Worm (Caenorhabditis elegans) whole organism, L1 larva: ENCODE measurements around the gene slc-17.3.

Experiments
- C16A3.4 ChIP-seq: fragments of 150-350 bp; optimal IDR thresholded peaks from 2 replicates; lab custom pipeline; 2014; ENCODE audit warnings: missing biosample characterization, missing genetic modification characterization
- F16B12.6 ChIP-seq: fragments of 150-350 bp; optimal IDR thresholded peaks from 2 replicates; lab custom pipeline; 2014; ENCODE audit warnings: missing biosample characterization, missing genetic modification characterization
- Y116A8C.19 ChIP-seq: sonication (generic microtip); optimal IDR thresholded peaks from 2 replicates; lab custom pipeline; 2016; ENCODE audit warnings: missing compliant biosample characterization, missing genetic modification characterization, borderline replicate concordance
- aly-2 ChIP-seq: fragments of 150-350 bp; optimal IDR thresholded peaks from 2 replicates; lab custom pipeline; 2014; ENCODE audit warnings: missing biosample characterization, missing genetic modification characterization
- blmp-1 ChIP-seq: fragments of 150-350 bp; optimal IDR thresholded peaks from 2 replicates; lab custom pipeline; 2014; ENCODE audit warnings: missing biosample characterization, missing genetic modification characterization
- ceh-90 ChIP-seq: sonication (generic microtip); optimal IDR thresholded peaks from 2 replicates; lab custom pipeline; 2016; ENCODE audit warnings: missing genetic modification characterization, missing compliant biosample characterization
- dpl-1 ChIP-seq, 3 experiments: fragments of 150-350 bp in 2 of 3; sonication (generic microtip) in 1 of 3; optimal IDR thresholded peaks; 2 replicates each; lab custom pipeline; 2014 to 2017; ENCODE audit warnings: missing biosample characterization in 3 of 3, missing genetic modification characterization in 3 of 3, missing genetic modification reagents in 3 of 3
- efl-1 ChIP-seq, 4 experiments: fragments of 150-350 bp; optimal IDR thresholded peaks in 3 of 4; peaks in 1 of 4; 1 replicate in 1 of 4; 2 replicates in 3 of 4; lab custom pipeline; 2014; ENCODE audit warnings: missing biosample characterization in 2 of 4, missing genetic modification characterization in 2 of 4, missing genetic modification reagents in 2 of 4
- egl-13 ChIP-seq: sonication (generic microtip); optimal IDR thresholded peaks from 2 replicates; lab custom pipeline; 2016; ENCODE audit warnings: missing genotype, missing genetic modification reagents, missing genetic modification characterization, missing compliant biosample characterization
- egl-27 ChIP-seq, 2 experiments: fragments of 150-350 bp in 1 of 2; sonication (generic microtip); optimal IDR thresholded peaks; 3 replicates each; lab custom pipeline; 2017 to 2018; ENCODE audit warnings: missing biosample characterization in 2 of 2, missing genetic modification characterization in 2 of 2, missing genetic modification reagents in 2 of 2
- elt-2 ChIP-seq: sonication (generic microtip); optimal IDR thresholded peaks from 2 replicates; lab custom pipeline; 2016; ENCODE audit warnings: missing genetic modification characterization, mild to moderate bottlenecking, inconsistent platforms, missing compliant biosample characterization, missing genetic modification reagents
- fkh-4 ChIP-seq: sonication (generic microtip); optimal IDR thresholded peaks from 2 replicates; lab custom pipeline; 2016; ENCODE audit warnings: missing compliant biosample characterization, missing genetic modification characterization, borderline replicate concordance
- hlh-17 ChIP-seq: fragments of 200-800 bp; sonication (Bioruptor generic); optimal IDR thresholded peaks from 2 replicates; lab custom pipeline; 2018; ENCODE audit warnings: missing genetic modification characterization, mild to moderate bottlenecking, missing compliant biosample characterization, moderate library complexity, borderline replicate concordance
- irx-1 ChIP-seq: sonication (generic microtip); optimal IDR thresholded peaks from 2 replicates; lab custom pipeline; 2016; ENCODE audit warnings: missing genetic modification characterization, missing compliant biosample characterization
- jun-1 ChIP-seq: fragments of 150-350 bp; optimal IDR thresholded peaks from 2 replicates; lab custom pipeline; 2014; ENCODE audit warnings: missing biosample characterization, missing genetic modification reagents, missing genetic modification characterization
- lin-13 ChIP-seq: fragments of 150-350 bp; optimal IDR thresholded peaks from 2 replicates; lab custom pipeline; 2014; ENCODE audit warnings: missing biosample characterization, missing genetic modification reagents, missing genetic modification characterization
- lin-14 ChIP-seq: fragments of 200-800 bp; sonication (Bioruptor generic); optimal IDR thresholded peaks from 2 replicates; lab custom pipeline; 2018; ENCODE audit warnings: mild to moderate bottlenecking, missing genetic modification characterization, moderate library complexity, missing compliant biosample characterization
- lsy-2 ChIP-seq, 2 experiments: fragments of 150-350 bp; optimal IDR thresholded peaks; 2 replicates each; lab custom pipeline; 2014; ENCODE audit warnings: missing biosample characterization in 2 of 2, missing genetic modification characterization in 2 of 2
- mab-9 ChIP-seq: fragments of 200-800 bp; sonication (Bioruptor generic); IDR thresholded peaks from 2 replicates; pipeline ENCODE4 v1.3.6; 2022; ENCODE audit warnings: missing genetic modification reagents, missing genetic modification characterization, missing compliant biosample characterization
- mef-2 ChIP-seq: fragments of 150-350 bp; optimal IDR thresholded peaks from 2 replicates; lab custom pipeline; 2014; ENCODE audit warnings: missing biosample characterization, missing genetic modification characterization
- nhr-19 ChIP-seq: fragments of 200-800 bp; sonication (Bioruptor generic); conservative IDR thresholded peaks from 2 replicates; pipeline ENCODE4 v1.3.6; 2022; ENCODE audit warnings: missing genetic modification characterization, missing compliant biosample characterization
- nhr-28 ChIP-seq: fragments of 150-350 bp; optimal IDR thresholded peaks from 2 replicates; lab custom pipeline; 2014; ENCODE audit warnings: missing biosample characterization, missing genetic modification characterization
- nhr-85 ChIP-seq: sonication (generic microtip); peaks from one replicate; lab custom pipeline; 2016; ENCODE audit warnings: missing genetic modification characterization, inconsistent platforms, missing compliant biosample characterization
- nhr-90 ChIP-seq: sonication (generic microtip); optimal IDR thresholded peaks from 2 replicates; lab custom pipeline; 2016; ENCODE audit warnings: mild to moderate bottlenecking, missing genetic modification characterization, missing compliant biosample characterization; ENCODE audit not compliant: poor library complexity
- pag-3 ChIP-seq: sonication (generic microtip); optimal IDR thresholded peaks from 2 replicates; lab custom pipeline; 2017; ENCODE audit warnings: missing genetic modification characterization, mild to moderate bottlenecking, missing compliant biosample characterization, antibody characterized with exemption, borderline replicate concordance; ENCODE audit not compliant: insufficient read depth
- pqm-1 ChIP-seq: sonication (generic microtip); optimal IDR thresholded peaks from 3 replicates; lab custom pipeline; 2017; ENCODE audit warnings: missing biosample characterization, missing genetic modification characterization
- rnt-1 ChIP-seq: sonication (generic microtip); optimal IDR thresholded peaks from 2 replicates; lab custom pipeline; 2016; ENCODE audit warnings: mild to moderate bottlenecking, missing genetic modification characterization, moderate library complexity, missing compliant biosample characterization
- snpc-4 ChIP-seq: fragments of 150-350 bp; optimal IDR thresholded peaks from 2 replicates; lab custom pipeline; 2014; ENCODE audit warnings: missing biosample characterization, missing genetic modification characterization
- snu-23 ChIP-seq: sonication (generic microtip); optimal IDR thresholded peaks from 2 replicates; lab custom pipeline; 2016; ENCODE audit warnings: missing genetic modification characterization, missing compliant biosample characterization
- sox-4 ChIP-seq: sonication (generic microtip); optimal IDR thresholded peaks from 2 replicates; lab custom pipeline; 2016; ENCODE audit warnings: missing genetic modification characterization, missing compliant biosample characterization
- tlp-1 ChIP-seq: fragments of 150-350 bp; optimal IDR thresholded peaks from 2 replicates; lab custom pipeline; 2014; ENCODE audit warnings: missing biosample characterization, missing genetic modification characterization
- unc-30 ChIP-seq: sonication (generic microtip); optimal IDR thresholded peaks from 2 replicates; lab custom pipeline; 2017; ENCODE audit warnings: missing biosample characterization, missing genetic modification characterization
- unc-86 ChIP-seq: sonication (generic microtip); optimal IDR thresholded peaks from 2 replicates; lab custom pipeline; 2016; ENCODE audit warnings: missing genetic modification characterization, missing compliant biosample characterization
- zag-1 ChIP-seq: fragments of 150-350 bp; optimal IDR thresholded peaks from 2 replicates; lab custom pipeline; 2014; ENCODE audit warnings: missing biosample characterization, missing genetic modification characterization
- zip-4 ChIP-seq: fragments of 200-800 bp; sonication (Bioruptor generic); optimal IDR thresholded peaks from 2 replicates; lab custom pipeline; 2018; ENCODE audit warnings: mild to moderate bottlenecking, missing genetic modification characterization, moderate library complexity, missing compliant biosample characterization

slc-17.3 gene

DNA sequence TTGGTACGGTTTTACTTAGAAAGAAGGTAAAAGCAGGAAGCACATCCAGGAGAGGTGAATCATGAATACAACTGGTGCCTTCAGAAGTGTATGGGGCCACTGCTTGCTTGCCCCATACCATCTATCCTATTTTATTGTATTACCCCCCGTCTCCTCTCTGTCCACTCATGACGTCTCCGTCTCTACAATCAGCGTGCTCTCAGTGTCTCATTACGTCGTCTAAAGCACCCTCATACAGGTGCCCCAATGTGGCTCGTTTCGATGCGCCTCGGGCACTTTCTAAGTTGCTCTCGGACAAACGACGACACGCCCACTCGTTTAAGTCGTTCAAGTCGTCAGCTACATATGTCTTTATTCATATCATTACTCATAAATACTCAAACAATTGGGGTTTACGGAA is 41.0 kb downstream of the slc-17.3 start:
- TF ChIP-seq unc-86 (tag; lab: Kevin White, UChicago), result peak; percentile 22
- no peak for TF ChIP-seq irx-1 (tag; lab: Kevin White, UChicago)
- no peak for TF ChIP-seq efl-1 (optimal IDR thresholded peaks at IDR 0.05; lab: Kevin White, UChicago)
- peak in 1 of 2 experiments; percentile 21 for TF ChIP-seq efl-1 (GFP tag; optimal IDR thresholded peaks at IDR 0.05 in 1 of 2; lab: Kevin White, UChicago)

DNA sequence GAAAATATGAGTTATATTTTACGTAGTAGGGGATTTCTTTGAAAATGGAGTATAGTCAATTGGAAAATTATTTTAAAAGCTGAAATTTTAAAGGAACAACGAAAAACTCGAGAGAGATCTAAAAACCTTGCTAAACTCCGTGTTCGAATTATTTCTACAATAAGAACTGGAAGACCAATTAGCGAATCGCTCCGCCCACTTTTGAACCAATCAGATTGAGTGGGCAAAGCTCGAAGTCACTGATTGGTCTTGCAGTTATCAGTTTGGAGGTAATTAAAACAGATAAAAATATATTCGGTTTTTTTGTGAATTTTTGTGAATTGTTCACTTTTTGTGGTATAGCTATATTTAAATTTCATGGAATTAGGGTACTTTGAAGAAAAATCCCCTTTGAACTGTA is 41.8 kb downstream of the slc-17.3 start:
- no peak for TF ChIP-seq tlp-1 (tag; lab: Kevin White, UChicago)
- no peak for TF ChIP-seq fkh-4
- TF ChIP-seq mab-9 (GFP tag; lab: Robert Waterston, UW), result no peak
- no peak for TF ChIP-seq nhr-19
- TF ChIP-seq hlh-17 (GFP tag; lab: Kevin White, UChicago), result no peak
- no peak for TF ChIP-seq mef-2
- no peak for TF ChIP-seq nhr-85 (tag; lab: Kevin White, UChicago)
- TF ChIP-seq ceh-90 (tag; lab: Kevin White, UChicago), result no peak
- TF ChIP-seq jun-1 (tag; lab: Kevin White, UChicago), result no peak
- no peak for TF ChIP-seq nhr-90 (tag; lab: Kevin White, UChicago)
- no peak for TF ChIP-seq snpc-4
- TF ChIP-seq Y116A8C.19 (tag; lab: Kevin White, UChicago), result no peak
- TF ChIP-seq egl-27 (tag; optimal IDR thresholded peaks at IDR 0.05; lab: Kevin White, UChicago), result no peak

DNA sequence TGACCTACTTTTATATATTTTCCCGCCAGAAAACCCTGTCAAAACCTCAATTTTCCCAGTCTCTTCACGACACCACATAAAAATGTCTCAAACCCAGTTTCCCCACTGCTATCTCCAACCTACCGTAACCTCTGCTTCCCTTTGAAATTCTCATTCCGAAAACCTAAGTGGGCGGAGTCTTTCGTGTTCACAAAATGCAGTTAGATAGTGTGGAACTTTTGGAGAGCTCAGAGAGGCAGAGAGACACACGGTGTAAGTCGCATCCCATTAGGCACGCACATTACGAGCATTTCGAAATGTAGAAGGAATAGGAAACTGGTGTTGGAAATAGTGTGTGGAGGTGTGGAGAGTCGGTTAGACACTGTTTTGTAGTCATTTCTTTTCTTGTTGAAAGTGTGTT is 45.2 kb downstream of the slc-17.3 start:
- TF ChIP-seq unc-30 (tag; lab: Kevin White, UChicago), result no peak
- peak; percentile 23 for TF ChIP-seq lin-14 (GFP tag; lab: Kevin White, UChicago)
- no peak for TF ChIP-seq lin-13 (GFP tag; lab: Kevin White, UChicago)
- no peak for TF ChIP-seq snpc-4
- TF ChIP-seq unc-86 (tag; lab: Kevin White, UChicago), result peak; percentile 38
- TF ChIP-seq zip-4 (GFP tag; lab: Kevin White, UChicago), result no peak
- TF ChIP-seq zag-1 (tag; lab: Kevin White, UChicago), result no peak
- TF ChIP-seq lsy-2 (tag; optimal IDR thresholded peaks at IDR 0.05; lab: Kevin White, UChicago), result peak; percentile 25 to 59
- TF ChIP-seq nhr-28 (tag; lab: Kevin White, UChicago), result no peak
- no peak for TF ChIP-seq pqm-1 (tag; lab: Kevin White, UChicago)
- TF ChIP-seq pag-3, result no peak
- TF ChIP-seq F16B12.6 (tag; lab: Kevin White, UChicago), result no peak
- TF ChIP-seq nhr-19, result no peak
- TF ChIP-seq nhr-85 (tag; lab: Kevin White, UChicago), result peak; percentile 74
- no peak for TF ChIP-seq sox-4
- TF ChIP-seq dpl-1 (GFP tag; optimal IDR thresholded peaks at IDR 0.05; lab: Kevin White, UChicago), result no peak
- TF ChIP-seq rnt-1 (tag; lab: Kevin White, UChicago), result peak; percentile 7

- no peak for TF ChIP-seq Y116A8C.19 (tag; lab: Kevin White, UChicago)
- TF ChIP-seq ceh-90 (tag; lab: Kevin White, UChicago), result no peak
- no peak for TF ChIP-seq egl-13 (tag; lab: Kevin White, UChicago)
- TF ChIP-seq blmp-1 (tag; lab: Kevin White, UChicago), result no peak
- TF ChIP-seq efl-1 (optimal IDR thresholded peaks at IDR 0.05; lab: Kevin White, UChicago), result no peak
- TF ChIP-seq efl-1 (GFP tag; optimal IDR thresholded peaks at IDR 0.05 in 1 of 2; lab: Kevin White, UChicago), result no peak
- TF ChIP-seq nhr-28 (tag; lab: Kevin White, UChicago), result no peak
- no peak for TF ChIP-seq sox-4
- TF ChIP-seq snu-23 (GFP tag; lab: Kevin White, UChicago), result no peak
- TF ChIP-seq lin-13 (GFP tag; lab: Kevin White, UChicago), result no peak
- no peak for TF ChIP-seq aly-2 (tag; lab: Kevin White, UChicago)
- TF ChIP-seq rnt-1 (tag; lab: Kevin White, UChicago), result no peak
- no peak for TF ChIP-seq irx-1 (tag; lab: Kevin White, UChicago)
- TF ChIP-seq nhr-90 (tag; lab: Kevin White, UChicago), result no peak
- no peak for TF ChIP-seq C16A3.4 (tag; lab: Kevin White, UChicago)
- no peak for TF ChIP-seq zag-1 (tag; lab: Kevin White, UChicago)
- TF ChIP-seq elt-2 (tag; lab: Kevin White, UChicago), result no peak
These were observed 46.1 kb downstream of the slc-17.3 start for ce11 chrIII:7818965-7819364.
